Fruit fly (Drosophila melanogaster) whole organism, pupa: ENCODE measurements around the gene Nepl8.

Experiments used
- CG10348 ChIP-seq: fragments of 200-800 bp; sonication (Bioruptor generic); IDR thresholded peaks from 2 replicates; pipeline ENCODE4 v1.3.6; 2022; ENCODE audit warnings: missing biosample characterization, missing genetic modification characterization
- CG12605 ChIP-seq: fragments of 200-800 bp; sonication (Bioruptor generic); IDR thresholded peaks from 2 replicates; pipeline ENCODE4 v1.3.6; 2022; ENCODE audit warnings: missing biosample characterization, missing genetic modification characterization
- CG13204 ChIP-seq: fragments of 200-800 bp; sonication (Bioruptor generic); optimal IDR thresholded peaks from 2 replicates; lab custom pipeline; 2018; ENCODE audit warnings: missing biosample characterization, mild to moderate bottlenecking, missing genetic modification characterization, moderate library complexity
- CG14655 ChIP-seq: fragments of 200-800 bp; sonication (Bioruptor generic); optimal IDR thresholded peaks from 3 replicates; lab custom pipeline; 2017; ENCODE audit warnings: mild to moderate bottlenecking, missing biosample characterization, missing genetic modification reagents, missing genetic modification characterization
- CG15710 ChIP-seq: fragments of 200-800 bp; sonication (Bioruptor generic); optimal IDR thresholded peaks from 2 replicates; lab custom pipeline; 2018; ENCODE audit warnings: missing biosample characterization, mild to moderate bottlenecking, missing genetic modification characterization, moderate library complexity
- CG17806 ChIP-seq: fragments of 200-800 bp; sonication (Bioruptor generic); optimal IDR thresholded peaks from 2 replicates; lab custom pipeline; 2018; ENCODE audit warnings: missing biosample characterization, mild to moderate bottlenecking, missing genetic modification characterization, moderate library complexity
- CG32121 ChIP-seq: fragments of 200-800 bp; sonication (Bioruptor generic); IDR thresholded peaks from 2 replicates; pipeline ENCODE4 v1.3.6; 2022; ENCODE audit warnings: missing biosample characterization, missing genetic modification characterization
- CG34367 ChIP-seq: fragments of 200-800 bp; sonication (Bioruptor generic); optimal IDR thresholded peaks from 2 replicates; lab custom pipeline; 2018; ENCODE audit warnings: missing biosample characterization, mild to moderate bottlenecking, missing genetic modification characterization
- CG4496 ChIP-seq: fragments of 200-800 bp; sonication (Bioruptor generic); IDR thresholded peaks from 3 replicates; pipeline ENCODE4 v1.3.6; 2022; ENCODE audit warnings: missing biosample characterization, missing genetic modification characterization
- CG8159 ChIP-seq: fragments of 200-800 bp; sonication (Bioruptor generic); optimal IDR thresholded peaks from 3 replicates; lab custom pipeline; 2018; ENCODE audit warnings: missing biosample characterization, mild to moderate bottlenecking, missing genetic modification characterization, moderate library complexity
- CG8301 ChIP-seq: fragments of 200-800 bp; sonication (Bioruptor generic); optimal IDR thresholded peaks from 2 replicates; lab custom pipeline; 2018; ENCODE audit warnings: missing biosample characterization, mild to moderate bottlenecking, missing genetic modification characterization
- CG9948 ChIP-seq: fragments of 200-800 bp; sonication (Bioruptor generic); optimal IDR thresholded peaks from 2 replicates; lab custom pipeline; 2018; ENCODE audit warnings: missing biosample characterization, mild to moderate bottlenecking, missing genetic modification characterization, moderate library complexity
- D1 ChIP-seq: fragments of 200-800 bp; sonication (Bioruptor generic); optimal IDR thresholded peaks from 2 replicates; lab custom pipeline; 2018; ENCODE audit warnings: missing biosample characterization, mild to moderate bottlenecking, missing genetic modification characterization, moderate library complexity
- EcR ChIP-seq: fragments of 200-800 bp; sonication (Bioruptor generic); optimal IDR thresholded peaks from 3 replicates; lab custom pipeline; 2019; ENCODE audit warnings: missing biosample characterization, missing genetic modification characterization, mild to moderate bottlenecking, moderate library complexity, missing genetic modification reagents
- Ets98B ChIP-seq: fragments of 200-800 bp; sonication (Bioruptor generic); IDR thresholded peaks from 2 replicates; pipeline ENCODE4 v1.3.6; 2022; ENCODE audit warnings: missing biosample characterization, missing genetic modification characterization
- Pif1A ChIP-seq: fragments of 200-800 bp; sonication (Bioruptor generic); optimal IDR thresholded peaks from 3 replicates; lab custom pipeline; 2016; ENCODE audit warnings: missing biosample characterization, missing genetic modification characterization
- Pif1B ChIP-seq: fragments of 200-800 bp; sonication (Bioruptor generic); optimal IDR thresholded peaks from 3 replicates; lab custom pipeline; 2016; ENCODE audit warnings: missing biosample characterization, missing genetic modification characterization
- Snoo ChIP-seq: fragments of 200-800 bp; sonication (Bioruptor generic); optimal IDR thresholded peaks from 3 replicates; lab custom pipeline; 2017; ENCODE audit warnings: missing biosample characterization, mild to moderate bottlenecking, missing genetic modification characterization, inconsistent platforms
- fd96Ca ChIP-seq: fragments of 200-800 bp; sonication (Bioruptor generic); IDR thresholded peaks from 3 replicates; pipeline ENCODE4 v1.3.6; 2022; ENCODE audit warnings: missing biosample characterization, missing genetic modification characterization
- gl ChIP-seq: fragments of 200-800 bp; sonication (Bioruptor generic); optimal IDR thresholded peaks from 2 replicates; lab custom pipeline; 2018; ENCODE audit warnings: missing biosample characterization, mild to moderate bottlenecking, missing genetic modification characterization
- rn ChIP-seq: fragments of 200-800 bp; sonication (Bioruptor generic); IDR thresholded peaks from 2 replicates; pipeline ENCODE4 v1.3.6; 2022; ENCODE audit warnings: missing biosample characterization, missing genetic modification characterization

The Nepl8 gene

DNA sequence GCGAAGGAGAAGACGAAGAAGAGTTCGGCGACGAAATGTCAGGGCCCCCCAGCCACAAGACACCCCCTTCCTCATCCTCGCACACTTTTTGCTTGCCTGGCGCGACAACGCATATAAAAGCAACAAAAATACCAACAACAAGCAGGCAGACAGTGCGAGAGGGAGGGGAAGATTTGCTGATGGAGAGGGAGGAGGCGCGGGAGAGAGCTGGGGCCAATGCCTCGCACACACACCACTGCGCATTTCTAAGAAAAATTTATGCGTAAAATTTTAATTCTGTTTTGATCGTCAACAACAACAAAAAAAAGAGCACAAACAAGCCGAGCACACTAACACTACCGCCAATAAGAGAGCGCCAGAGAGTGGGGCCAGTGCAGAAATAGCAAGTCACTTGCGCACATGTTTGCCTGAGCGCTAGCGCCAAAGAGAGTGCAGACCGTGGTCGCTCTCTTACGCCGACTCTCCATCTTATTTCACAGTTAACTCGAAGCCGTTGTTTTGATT, 38.1 kb downstream of the Nepl8 start:
- peak; percentile 87 for TF ChIP-seq Ets98B (GFP tag; lab: Robert Waterston, UW)
- TF ChIP-seq CG32121 (GFP tag; lab: Robert Waterston, UW) = peak; percentile 92
- peak; percentile 58 for TF ChIP-seq CG15710
- TF ChIP-seq CG14655 (GFP tag; lab: Kevin White, UChicago) = peak; percentile 73
- TF ChIP-seq D1 (tag; lab: Kevin White, UChicago) = peak; percentile 57
- peak; percentile 99 for TF ChIP-seq EcR (GFP tag; lab: Kevin White, UChicago)
- TF ChIP-seq CG10348 = peak; percentile 43; the same call in 1 of the 2 replicates
- peak; percentile 77 for TF ChIP-seq gl (tag; lab: Kevin White, UChicago)
- peak; percentile 63 for TF ChIP-seq CG8301 (tag; lab: Kevin White, UChicago)
- TF ChIP-seq Pif1A (GFP tag; lab: Kevin White, UChicago) = peak; percentile 60
- no peak for TF ChIP-seq Pif1B (GFP tag; lab: Kevin White, UChicago)
- peak; percentile 8 for TF ChIP-seq CG34367 (tag; lab: Kevin White, UChicago)
- peak; percentile 88; the same call in 2 of the 3 replicates for TF ChIP-seq fd96Ca (GFP tag; lab: Robert Waterston, UW)
- peak; percentile 85 for TF ChIP-seq rn (GFP tag; lab: Robert Waterston, UW)
- peak; percentile 40 for TF ChIP-seq CG9948 (tag; lab: Kevin White, UChicago)
- peak; percentile 93 for TF ChIP-seq CG13204
- TF ChIP-seq CG12605 (GFP tag; lab: Robert Waterston, UW) = peak; percentile 59; the same call in 1 of the 2 replicates
- peak; percentile 79 for TF ChIP-seq Snoo (tag; lab: Kevin White, UChicago)
- peak; percentile 11 for TF ChIP-seq CG17806
- TF ChIP-seq CG4496 = peak; percentile 76
- TF ChIP-seq CG8159 (tag; lab: Kevin White, UChicago) = peak; percentile 39
- TF ChIP-seq, all 21 proteins: peak for 20

DNA sequence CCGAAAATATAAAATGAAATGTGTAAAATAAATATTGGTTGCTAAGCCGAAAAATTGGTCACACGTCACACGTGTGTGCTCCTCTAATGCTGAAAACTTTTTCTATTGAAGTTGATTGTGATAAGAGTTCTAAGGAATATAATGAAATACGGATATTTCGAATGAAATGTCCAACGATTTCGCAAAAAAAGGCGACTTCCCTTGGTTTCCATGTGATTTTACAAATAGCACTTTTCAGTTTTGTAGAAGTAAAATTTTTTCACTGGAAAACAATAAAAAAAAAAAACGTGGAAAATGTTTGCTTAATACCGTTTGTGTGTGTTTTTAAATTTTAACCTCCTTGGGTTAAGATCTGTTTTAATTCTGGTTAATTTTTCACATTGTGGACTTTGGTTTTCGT, 38.6 kb downstream of the Nepl8 start:
- TF ChIP-seq Snoo (tag; lab: Kevin White, UChicago) (peak; percentile 24), CG9948 (tag; lab: Kevin White, UChicago) (no peak), CG4496 (no peak), CG10348 (no peak)

DNA sequence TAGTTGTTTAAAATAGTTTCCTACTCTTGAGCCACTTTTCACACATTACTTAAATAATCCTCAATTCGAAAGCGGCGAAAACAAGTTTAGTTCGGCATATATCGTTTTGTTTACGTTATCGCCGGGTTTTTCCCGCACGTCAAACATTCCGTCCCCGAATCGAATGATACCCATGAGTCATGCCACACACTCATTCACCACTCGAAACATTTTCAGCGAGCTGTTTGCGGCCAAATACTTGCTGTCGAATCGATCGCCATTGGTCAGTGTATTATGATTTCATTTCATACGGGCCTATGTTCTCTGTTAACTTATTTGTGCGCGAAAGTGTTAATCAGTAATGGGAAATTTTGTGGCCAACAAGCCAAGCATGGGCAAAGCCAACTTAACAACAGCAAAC, 40.5 kb downstream of the Nepl8 start:
- no peak for TF ChIP-seq CG4496

DNA sequence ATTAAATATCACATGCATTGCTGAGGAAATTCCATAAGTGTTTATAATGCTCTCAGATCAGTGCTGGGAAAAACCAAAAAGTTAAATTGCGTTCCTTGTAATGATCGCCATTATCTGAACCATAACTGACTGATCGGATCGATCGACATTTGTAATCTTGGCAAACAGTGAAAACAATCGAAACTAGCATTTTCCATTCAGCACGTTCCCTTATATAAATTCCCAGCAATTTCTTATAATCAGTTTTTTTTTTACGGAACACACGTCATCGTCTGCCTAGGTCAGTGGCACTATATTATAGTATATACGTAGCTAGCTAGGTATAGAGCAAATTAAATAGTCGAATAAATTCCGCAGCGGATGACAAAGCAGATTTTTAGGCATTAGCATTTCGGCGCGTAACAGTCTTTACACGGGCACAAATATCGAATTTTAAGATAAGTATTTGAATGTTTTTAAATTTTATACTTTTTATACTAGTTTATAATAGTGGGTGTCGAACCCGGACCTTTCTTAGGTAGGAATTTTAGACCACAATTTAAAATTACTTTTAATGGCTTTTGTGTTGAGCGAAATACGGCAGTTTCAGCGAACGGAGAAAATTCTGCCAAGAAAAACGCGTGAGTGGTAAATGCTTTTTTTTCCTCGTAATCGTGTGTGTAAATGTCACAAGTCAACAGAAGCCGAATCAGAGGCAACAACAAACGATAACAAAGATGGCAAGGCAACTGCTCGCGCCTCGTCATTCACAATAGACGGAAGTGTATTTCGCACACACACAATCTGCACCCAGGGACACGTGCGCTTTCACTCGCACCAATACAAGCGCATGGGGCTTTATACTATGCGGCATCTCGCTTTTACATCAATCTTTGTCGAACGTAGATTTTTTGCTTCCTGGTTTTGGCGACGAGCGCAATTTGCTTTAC, 41.8 kb downstream of the Nepl8 start:
- TF ChIP-seq CG32121 (GFP tag; lab: Robert Waterston, UW) (no peak), CG4496 (peak; percentile 64; the same call in 1 of the 3 replicates), CG8159 (tag; lab: Kevin White, UChicago) (no peak), Snoo (tag; lab: Kevin White, UChicago) (no peak), CG12605 (GFP tag; lab: Robert Waterston, UW) (no peak)
- TF ChIP-seq, all 21 proteins: peak for 1

DNA sequence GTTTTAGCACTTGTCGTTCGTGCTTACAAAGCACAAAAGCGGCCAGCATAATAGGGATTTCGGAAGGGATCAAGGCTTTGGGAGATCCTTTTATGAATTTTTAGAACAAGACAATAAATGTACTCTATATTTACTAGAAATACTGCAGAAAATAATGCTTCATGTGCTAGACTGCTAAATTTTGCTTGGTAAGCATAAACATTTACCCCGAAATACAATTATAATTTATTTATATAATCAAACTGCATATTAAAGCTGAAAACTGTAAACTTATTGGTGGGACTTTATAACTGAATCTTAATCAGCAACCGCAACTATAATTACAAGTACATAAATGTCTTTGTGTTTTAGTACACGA, 42.4 kb downstream of the Nepl8 start:
- no peak for TF ChIP-seq CG9948 (tag; lab: Kevin White, UChicago)
- no peak for TF ChIP-seq Pif1B (GFP tag; lab: Kevin White, UChicago)
- no peak for TF ChIP-seq CG13204
- TF ChIP-seq CG10348 = no peak
- TF ChIP-seq rn (GFP tag; lab: Robert Waterston, UW) = no peak
- TF ChIP-seq CG12605 (GFP tag; lab: Robert Waterston, UW) = no peak
- no peak for TF ChIP-seq CG32121 (GFP tag; lab: Robert Waterston, UW)

DNA sequence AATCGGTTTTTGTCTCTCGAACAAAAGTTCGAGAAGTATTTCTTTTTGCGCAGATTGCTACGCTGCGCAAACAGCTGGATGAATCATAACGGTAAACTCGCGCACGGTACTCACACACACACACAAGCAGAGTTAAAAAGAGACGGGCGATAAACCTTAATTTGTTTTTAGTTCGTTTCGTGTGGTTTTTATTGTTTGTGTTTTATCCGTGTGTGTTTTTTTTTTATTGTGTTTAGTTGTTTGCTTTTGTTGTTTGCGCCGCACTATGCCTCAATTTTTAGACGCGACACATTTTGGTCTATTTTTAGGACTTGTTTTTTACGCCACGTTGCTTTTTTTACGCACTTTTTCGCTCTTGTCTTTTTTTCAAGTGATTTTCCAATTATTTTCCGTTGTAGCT, 42.9 kb downstream of the Nepl8 start:
- peak; percentile 66; the same call in 2 of the 3 replicates for TF ChIP-seq CG4496
- no peak for TF ChIP-seq CG13204
- no peak for TF ChIP-seq CG17806
- TF ChIP-seq CG8301 (tag; lab: Kevin White, UChicago) = no peak
- peak; percentile 13 for TF ChIP-seq CG14655 (GFP tag; lab: Kevin White, UChicago)
- TF ChIP-seq CG34367 (tag; lab: Kevin White, UChicago) = no peak
- no peak for TF ChIP-seq rn (GFP tag; lab: Robert Waterston, UW)
- no peak for TF ChIP-seq Pif1B (GFP tag; lab: Kevin White, UChicago)
- TF ChIP-seq CG15710 = no peak
- no peak for TF ChIP-seq Pif1A (GFP tag; lab: Kevin White, UChicago)
- TF ChIP-seq CG8159 (tag; lab: Kevin White, UChicago) = no peak
- no peak for TF ChIP-seq gl (tag; lab: Kevin White, UChicago)
- no peak for TF ChIP-seq CG9948 (tag; lab: Kevin White, UChicago)
- TF ChIP-seq Snoo (tag; lab: Kevin White, UChicago) = no peak
- TF ChIP-seq EcR (GFP tag; lab: Kevin White, UChicago) = no peak
- TF ChIP-seq CG10348 = no peak
- no peak for TF ChIP-seq D1 (tag; lab: Kevin White, UChicago)
- no peak for TF ChIP-seq CG12605 (GFP tag; lab: Robert Waterston, UW)
- peak; percentile 37; the same call in 1 of the 2 replicates for TF ChIP-seq Ets98B (GFP tag; lab: Robert Waterston, UW)
- peak; percentile 51; the same call in 1 of the 3 replicates for TF ChIP-seq fd96Ca (GFP tag; lab: Robert Waterston, UW)
- TF ChIP-seq CG32121 (GFP tag; lab: Robert Waterston, UW) = peak; percentile 31
- TF ChIP-seq, all 21 proteins: peak for 5
